Fruit fly (Drosophila melanogaster) whole organism: ENCODE results near the gene mGluR.

Source experiments
- CG8478 ChIP-seq: fragments of >200 bp; optimal IDR thresholded peaks from 2 replicates; lab custom pipeline; 2018; ENCODE audit warnings: inconsistent platforms
- Dll ChIP-seq: fragments of >200 bp; optimal IDR thresholded peaks from 2 replicates; lab custom pipeline; 2017
- EcR ChIP-seq, 2 experiments: fragments of >200 bp; optimal IDR thresholded peaks; 2 replicates each; lab custom pipeline; 2017; ENCODE audit warnings: missing biosample characterization in 2 of 2, missing genetic modification characterization in 2 of 2, missing genetic modification reagents in 2 of 2
- pan ChIP-seq: fragments of >200 bp; optimal IDR thresholded peaks from 2 replicates; lab custom pipeline; 2017
- psq ChIP-seq: fragments of >200 bp; optimal IDR thresholded peaks from 2 replicates; lab custom pipeline; 2017
- usp ChIP-seq: fragments of >200 bp; optimal IDR thresholded peaks from 2 replicates; lab custom pipeline; 2017; ENCODE audit warnings: missing biosample characterization, missing genetic modification characterization, mixed read lengths

DNA sequence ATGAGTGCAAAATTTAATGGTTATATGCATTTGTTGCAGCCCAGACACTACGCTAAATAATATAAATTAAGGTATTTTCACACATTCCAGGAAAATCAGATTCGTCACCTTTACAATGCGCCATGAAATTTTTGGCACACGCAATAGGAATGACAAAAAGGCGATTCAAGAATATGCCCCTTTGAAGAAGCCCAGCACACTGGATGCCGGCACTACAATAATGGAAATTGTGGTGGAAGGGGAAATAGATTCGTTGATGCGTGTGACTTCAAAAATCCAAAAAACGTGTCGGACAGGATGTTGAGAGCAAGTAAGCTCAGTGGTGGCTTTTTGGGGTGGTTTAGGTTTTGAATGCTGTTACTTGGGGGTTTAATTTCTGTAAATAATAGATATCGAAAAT lies 51.8 kb downstream of the mGluR start:
- TF ChIP-seq CG8478 (lab: Kevin White, UChicago) (no peak), psq (lab: Kevin White, UChicago) (no peak), usp (GFP tag; lab: Kevin White, UChicago) (no peak), pan (lab: Kevin White, UChicago) (no peak), EcR (GFP tag; optimal IDR thresholded peaks at IDR 0.05; lab: Kevin White, UChicago) (no peak), Dll (lab: Kevin White, UChicago) (no peak)
